Fruit fly (Drosophila melanogaster): Measurements from ENCODE around the gene CG2701.
A peak's percentile ranks its signal among the peaks of the same experiment; 100 is the strongest.

The CG2701 gene

dm6 chrX:2757400-2757799, 37.3 kb upstream of the CG2701 start (continued):
- TF ChIP-seq Lpt (GFP tag; optimal IDR thresholded peaks at IDR 0.05): no peak
- TF ChIP-seq CTCF (GFP tag; optimal IDR thresholded peaks at IDR 0.05): no peak
- no peak for TF ChIP-seq pnt (GFP tag; optimal IDR thresholded peaks at IDR 0.05)
- TF ChIP-seq CG12071 (GFP tag; optimal IDR thresholded peaks at IDR 0.05): no peak
- TF ChIP-seq lilli (GFP tag; optimal IDR thresholded peaks at IDR 0.05): no peak
- TF ChIP-seq cg (GFP tag; optimal IDR thresholded peaks at IDR 0.05): no peak
- no peak for TF ChIP-seq Antp (GFP tag; optimal IDR thresholded peaks at IDR 0.05)
- TF ChIP-seq CG18476 (GFP tag; optimal IDR thresholded peaks at IDR 0.05): no peak
- no peak for TF ChIP-seq CG9215 (GFP tag; IDR thresholded peaks at IDR 0.05)
- peak; percentile 35 for TF ChIP-seq vvl (GFP tag; IDR thresholded peaks at IDR 0.05)
- TF ChIP-seq CG1792 (GFP tag; optimal IDR thresholded peaks at IDR 0.05): no peak
- no peak for TF ChIP-seq CG4328 (GFP tag; optimal IDR thresholded peaks at IDR 0.05)
- no peak for TF ChIP-seq CG11456 (GFP tag; IDR thresholded peaks at IDR 0.05)
- no peak for TF ChIP-seq Dp (GFP tag; optimal IDR thresholded peaks at IDR 0.05)
- TF ChIP-seq Hr3 (GFP tag; optimal IDR thresholded peaks at IDR 0.05): no peak
- no peak for TF ChIP-seq jumu (GFP tag; optimal IDR thresholded peaks at IDR 0.05)
- no peak for TF ChIP-seq mirr (GFP tag; optimal IDR thresholded peaks at IDR 0.05)
- no peak for TF ChIP-seq repo (GFP tag; optimal IDR thresholded peaks at IDR 0.05)
- TF ChIP-seq CG7928 (GFP tag; optimal IDR thresholded peaks at IDR 0.05): no peak
- no peak for TF ChIP-seq z (GFP tag; IDR thresholded peaks at IDR 0.05)
- TF ChIP-seq prd (optimal IDR thresholded peaks at IDR 0.05): no peak
- 0 out of 3 replicates have a peak, but pooled peaks have one; percentile 29 for TF ChIP-seq prd (GFP tag; IDR thresholded peaks at IDR 0.05)
- no peak for TF ChIP-seq ase (GFP tag; IDR thresholded peaks at IDR 0.05)
- no peak for TF ChIP-seq ac (GFP tag; optimal IDR thresholded peaks at IDR 0.05)

- TF ChIP-seq NfI (GFP tag; optimal IDR thresholded peaks at IDR 0.05): no peak
- no peak for TF ChIP-seq Ravus (GFP tag; IDR thresholded peaks at IDR 0.05)
- peak; percentile 5 for TF ChIP-seq lilli (GFP tag; optimal IDR thresholded peaks at IDR 0.05)
- TF ChIP-seq CG13894 (tag; optimal IDR thresholded peaks at IDR 0.05): no peak
- no peak for TF ChIP-seq prd (optimal IDR thresholded peaks at IDR 0.05)
- 0 out of 3 replicates have a peak, but pooled peaks have one; percentile 20 for TF ChIP-seq prd (GFP tag; IDR thresholded peaks at IDR 0.05)
- peak; percentile 18 for TF ChIP-seq lab (GFP tag; optimal IDR thresholded peaks at IDR 0.05)
- TF ChIP-seq Blimp-1 (GFP tag; optimal IDR thresholded peaks at IDR 0.05): no peak
- no peak for TF ChIP-seq CG14860 (GFP tag; IDR thresholded peaks at IDR 0.05; ENCODE audit: partially characterized antibody)
- TF ChIP-seq CG17359 (tag; optimal IDR thresholded peaks at IDR 0.05): no peak
- TF ChIP-seq CG18599 (GFP tag; optimal IDR thresholded peaks at IDR 0.05): peak; percentile 52
- TF ChIP-seq CG8089 (GFP tag; optimal IDR thresholded peaks at IDR 0.05): no peak
- no peak for TF ChIP-seq tio (GFP tag; optimal IDR thresholded peaks at IDR 0.05)
- TF ChIP-seq dysf (GFP tag; IDR thresholded peaks at IDR 0.05): peak; percentile 42; the same call in 1 of the 3 replicates
- peak; percentile 52; the same call in 1 of the 2 replicates for TF ChIP-seq slbo (GFP tag; IDR thresholded peaks at IDR 0.05)
- peak; percentile 28; the same call in 1 of the 2 replicates for TF ChIP-seq HLH3B (GFP tag; IDR thresholded peaks at IDR 0.05)
- TF ChIP-seq her (GFP tag; optimal IDR thresholded peaks at IDR 0.05): no peak
- 0 out of 3 replicates have a peak, but pooled peaks have one; percentile 11 for TF ChIP-seq CG34422 (GFP tag; IDR thresholded peaks at IDR 0.05)
- TF ChIP-seq Ptx1 (GFP tag; IDR thresholded peaks at IDR 0.05): peak; percentile 37; the same call in 1 of the 2 replicates
- TF ChIP-seq pan (optimal IDR thresholded peaks at IDR 0.05): no peak
- TF ChIP-seq pan (GFP tag; optimal IDR thresholded peaks at IDR 0.05 in 1 of 2, IDR thresholded peaks at IDR 0.05 in 1 of 2): peak in 1 of 2 experiments; percentile 37
- TF ChIP-seq CG14441 (GFP tag; IDR thresholded peaks at IDR 0.05): 0 out of 2 replicates have a peak, but pooled peaks have one; percentile 20
- peak; percentile 27; the same call in 1 of the 2 replicates for TF ChIP-seq lmd (GFP tag; IDR thresholded peaks at IDR 0.05)
- TF ChIP-seq CG11456 (GFP tag; IDR thresholded peaks at IDR 0.05): no peak
- no peak for TF ChIP-seq chm (GFP tag; IDR thresholded peaks at IDR 0.05)
- TF ChIP-seq CG3838 (GFP tag; optimal IDR thresholded peaks at IDR 0.05): no peak
- TF ChIP-seq hb (GFP tag; IDR thresholded peaks at IDR 0.05; ENCODE audit: partially characterized antibody): no peak
- no peak for TF ChIP-seq bsh (GFP tag; optimal IDR thresholded peaks at IDR 0.05)
- no peak for TF ChIP-seq sqz (GFP tag; optimal IDR thresholded peaks at IDR 0.05)
- TF ChIP-seq CG18476 (GFP tag; optimal IDR thresholded peaks at IDR 0.05): peak; percentile 6
- no peak for TF ChIP-seq ara (GFP tag; IDR thresholded peaks at IDR 0.05)
- no peak for TF ChIP-seq ssp (GFP tag; IDR thresholded peaks at IDR 0.05)
- TF ChIP-seq grau (tag; optimal IDR thresholded peaks at IDR 0.05): peak; percentile 19
- no peak for TF ChIP-seq CG7928 (GFP tag; optimal IDR thresholded peaks at IDR 0.05)
Observed at dm6 chrX:2749693-2750092, 29.6 kb upstream of the CG2701 start.

Measured in whole organism, embryonic.